Worm (Caenorhabditis elegans) whole organism, late embryonic: ENCODE results near the gene him-14.

ENCODE experiments used
- C38D4.7 ChIP-seq: fragments of 200-800 bp; sonication (Bioruptor generic); optimal IDR thresholded peaks from 2 replicates; lab custom pipeline; 2018; ENCODE audit warnings: mild to moderate bottlenecking, missing genetic modification characterization, moderate library complexity, missing compliant biosample characterization
- K09A11.1 ChIP-seq: sonication (generic microtip); optimal IDR thresholded peaks from 2 replicates; lab custom pipeline; 2017; ENCODE audit warnings: antibody characterized with exemption, mild to moderate bottlenecking, missing genetic modification characterization, missing compliant biosample characterization; ENCODE audit not compliant: insufficient read depth
- ama-1 ChIP-seq: fragments of 150-350 bp; optimal IDR thresholded peaks from 2 replicates; lab custom pipeline; 2014
- ceh-18 ChIP-seq: sonication (generic microtip); optimal IDR thresholded peaks from 2 replicates; lab custom pipeline; 2016; ENCODE audit warnings: missing genetic modification characterization, missing compliant biosample characterization
- ceh-19 ChIP-seq: fragments of 200-800 bp; sonication (Bioruptor generic); optimal IDR thresholded peaks from 2 replicates; lab custom pipeline; 2018; ENCODE audit warnings: mild to moderate bottlenecking, missing genetic modification characterization, missing compliant biosample characterization
- ceh-2 ChIP-seq: sonication (generic microtip); optimal IDR thresholded peaks from 2 replicates; lab custom pipeline; 2016; ENCODE audit warnings: missing genotype, missing genetic modification characterization, missing compliant biosample characterization
- ceh-24 ChIP-seq: sonication (generic microtip); optimal IDR thresholded peaks from 2 replicates; lab custom pipeline; 2016; ENCODE audit warnings: mild to moderate bottlenecking, missing genetic modification characterization, missing compliant biosample characterization
- ceh-30 ChIP-seq: fragments of 150-350 bp; optimal IDR thresholded peaks from 2 replicates; lab custom pipeline; 2014; ENCODE audit warnings: missing biosample characterization, missing genetic modification characterization
- ceh-31 ChIP-seq: sonication (generic microtip); optimal IDR thresholded peaks from 2 replicates; lab custom pipeline; 2016; ENCODE audit warnings: missing genetic modification characterization, missing compliant biosample characterization
- ceh-48 ChIP-seq: sonication (generic microtip); optimal IDR thresholded peaks from 2 replicates; lab custom pipeline; 2016; ENCODE audit warnings: missing genetic modification characterization, inconsistent platforms, missing compliant biosample characterization
- elt-2 ChIP-seq: sonication (generic microtip); optimal IDR thresholded peaks from 2 replicates; lab custom pipeline; 2016; ENCODE audit warnings: missing genetic modification reagents, missing genetic modification characterization, missing compliant biosample characterization
- fax-1 ChIP-seq: sonication (generic microtip); optimal IDR thresholded peaks from 2 replicates; lab custom pipeline; 2016; ENCODE audit warnings: missing genotype, missing genetic modification characterization, missing compliant biosample characterization
- gmeb-2 ChIP-seq: sonication (generic microtip); optimal IDR thresholded peaks from 2 replicates; lab custom pipeline; 2016; ENCODE audit warnings: missing genetic modification characterization, inconsistent platforms, missing compliant biosample characterization
- hlh-13 ChIP-seq: fragments of 200-800 bp; sonication (Bioruptor generic); optimal IDR thresholded peaks from 2 replicates; lab custom pipeline; 2018; ENCODE audit warnings: mild to moderate bottlenecking, missing genetic modification characterization, missing compliant biosample characterization
- hlh-30 ChIP-seq: sonication (generic microtip); optimal IDR thresholded peaks from 2 replicates; lab custom pipeline; 2017; ENCODE audit warnings: antibody characterized with exemption, missing genetic modification characterization, missing compliant biosample characterization; ENCODE audit not compliant: insufficient read depth
- hlh-8 ChIP-seq: sonication (generic microtip); optimal IDR thresholded peaks from 2 replicates; lab custom pipeline; 2016; ENCODE audit warnings: missing genotype, missing genetic modification characterization, missing compliant biosample characterization
- lim-6 ChIP-seq: sonication (generic microtip); optimal IDR thresholded peaks from 2 replicates; lab custom pipeline; 2016; ENCODE audit warnings: missing genetic modification characterization, missing compliant biosample characterization
- nfya-1 ChIP-seq: sonication (generic microtip); optimal IDR thresholded peaks from 2 replicates; lab custom pipeline; 2017; ENCODE audit warnings: missing genetic modification characterization, mild to moderate bottlenecking, missing compliant biosample characterization, antibody characterized with exemption, moderate library complexity
- nhr-11 ChIP-seq: fragments of 150-350 bp; optimal IDR thresholded peaks from 2 replicates; lab custom pipeline; 2014; ENCODE audit warnings: missing biosample characterization, missing genetic modification characterization
- nhr-232 ChIP-seq: sonication (generic microtip); optimal IDR thresholded peaks from 2 replicates; lab custom pipeline; 2016; ENCODE audit warnings: missing genetic modification characterization, missing compliant biosample characterization
- npax-4 ChIP-seq: sonication (generic microtip); optimal IDR thresholded peaks from 2 replicates; lab custom pipeline; 2016; ENCODE audit warnings: missing genetic modification characterization, missing compliant biosample characterization
- odd-2 ChIP-seq: sonication (generic microtip); optimal IDR thresholded peaks from 2 replicates; lab custom pipeline; 2017; ENCODE audit warnings: antibody characterized with exemption, mild to moderate bottlenecking, missing genetic modification characterization, missing compliant biosample characterization
- pat-9 ChIP-seq: fragments of 200-800 bp; sonication (Bioruptor generic); optimal IDR thresholded peaks from 2 replicates; lab custom pipeline; 2018; ENCODE audit warnings: mild to moderate bottlenecking, missing genetic modification characterization, moderate library complexity, missing compliant biosample characterization
- pqm-1 ChIP-seq: sonication (generic microtip); optimal IDR thresholded peaks from 2 replicates; lab custom pipeline; 2016; ENCODE audit warnings: missing genetic modification characterization, missing compliant biosample characterization
- sdc-2 ChIP-seq: sonication (generic microtip); optimal IDR thresholded peaks from 2 replicates; lab custom pipeline; 2016; ENCODE audit warnings: missing genotype, missing genetic modification characterization, missing compliant biosample characterization
- syd-9 ChIP-seq: sonication (generic microtip); optimal IDR thresholded peaks from 2 replicates; lab custom pipeline; 2016; ENCODE audit warnings: mild to moderate bottlenecking, missing genetic modification characterization, moderate library complexity, missing compliant biosample characterization
- tbx-2 ChIP-seq: sonication (generic microtip); optimal IDR thresholded peaks from 2 replicates; lab custom pipeline; 2016; ENCODE audit warnings: missing genetic modification characterization, missing compliant biosample characterization
- tbx-7 ChIP-seq: sonication (generic microtip); optimal IDR thresholded peaks from 2 replicates; lab custom pipeline; 2016; ENCODE audit warnings: missing genotype, missing genetic modification characterization, missing compliant biosample characterization
- unc-42 ChIP-seq: sonication (generic microtip); optimal IDR thresholded peaks from 2 replicates; lab custom pipeline; 2016; ENCODE audit warnings: missing genotype, missing genetic modification characterization, missing compliant biosample characterization
- unc-55 ChIP-seq: sonication (generic microtip); optimal IDR thresholded peaks from 2 replicates; lab custom pipeline; 2017; ENCODE audit warnings: missing biosample characterization, missing genetic modification reagents, missing genetic modification characterization
- zip-5 ChIP-seq: sonication (generic microtip); optimal IDR thresholded peaks from 2 replicates; lab custom pipeline; 2016; ENCODE audit warnings: missing genetic modification characterization, missing compliant biosample characterization

The him-14 gene

ce11 chrII:7069866-7070265, at the start of gene him-14:
TSS of gene him-14 (minus strand) at chrII:7069966.
- no peak for TF ChIP-seq ceh-31 (tag; lab: Kevin White, UChicago)
- TF ChIP-seq ceh-24, result no peak
- no peak for TF ChIP-seq pat-9 (tag; lab: Kevin White, UChicago)

ce11 chrII:7119525-7119924, 49.8 kb upstream of the him-14 start:
- no peak for TF ChIP-seq ceh-2 (tag; lab: Kevin White, UChicago)
- TF ChIP-seq, all 69 proteins: peak for 0

- TF ChIP-seq ceh-2 (tag; lab: Kevin White, UChicago), result no peak
- peak; percentile 54 for TF ChIP-seq unc-55 (GFP tag; lab: Kevin White, UChicago)
These were observed 46.6 kb upstream of the him-14 start, which contains the start of gene spon-1 for ce11 chrII:7116350-7116749. TSS of gene spon-1 (plus strand) at chrII:7116557.

ce11 chrII:7115638-7116037, 45.9 kb upstream of the him-14 start, which contains the start of gene cutl-5:
TSS of gene cutl-5 (minus strand) at chrII:7115906.
- TF ChIP-seq elt-2 (tag; lab: Kevin White, UChicago) (no peak), lim-6 (no peak), unc-55 (GFP tag; lab: Kevin White, UChicago) (no peak), sdc-2 (tag; lab: Kevin White, UChicago) (no peak), hlh-30 (tag; lab: Kevin White, UChicago) (no peak), K09A11.1 (no peak), npax-4 (no peak)

- TF ChIP-seq ama-1, result no peak
- TF ChIP-seq nhr-11 (tag; lab: Kevin White, UChicago), result no peak
- no peak for TF ChIP-seq syd-9 (tag; lab: Kevin White, UChicago)
- no peak for TF ChIP-seq hlh-8 (tag; lab: Kevin White, UChicago)
- no peak for TF ChIP-seq tbx-7 (tag; lab: Kevin White, UChicago)
- no peak for TF ChIP-seq tbx-2 (tag; lab: Kevin White, UChicago)
- no peak for TF ChIP-seq odd-2 (tag; lab: Kevin White, UChicago)
- TF ChIP-seq elt-2 (tag; lab: Kevin White, UChicago), result no peak
- no peak for TF ChIP-seq C38D4.7 (GFP tag; lab: Kevin White, UChicago)
- TF ChIP-seq pqm-1 (tag; lab: Kevin White, UChicago), result no peak
- no peak for TF ChIP-seq nhr-232 (tag; lab: Kevin White, UChicago)
- no peak for TF ChIP-seq ceh-19
- TF ChIP-seq fax-1 (tag; lab: Kevin White, UChicago), result no peak
- TF ChIP-seq zip-5 (tag; lab: Kevin White, UChicago), result no peak
- no peak for TF ChIP-seq ceh-18 (tag; lab: Kevin White, UChicago)
These were observed 43.0 kb upstream of the him-14 start, which contains the start of gene F10E7.6 for ce11 chrII:7112780-7113179. TSS of gene F10E7.6 (plus strand) at chrII:7113080.

ce11 chrII:7111657-7112049, 41.9 kb upstream of the him-14 start, which contains the start of gene F10E7.5:
TSS of gene F10E7.5 (plus strand) at chrII:7111978.
- peak; percentile 45 for TF ChIP-seq nfya-1 (tag; lab: Kevin White, UChicago)
- peak; percentile 77 for TF ChIP-seq unc-42
- TF ChIP-seq ceh-18 (tag; lab: Kevin White, UChicago), result no peak
- peak; percentile 21 for TF ChIP-seq ceh-30
- no peak for TF ChIP-seq hlh-13 (GFP tag; lab: Kevin White, UChicago)
- TF ChIP-seq unc-55 (GFP tag; lab: Kevin White, UChicago), result peak; percentile 43

ce11 chrII:7111012-7111656, 41.4 kb upstream of the him-14 start:
- TF ChIP-seq syd-9 (tag; lab: Kevin White, UChicago) (no peak), gmeb-2 (tag; lab: Kevin White, UChicago) (no peak), ceh-19 (no peak), ceh-48 (tag; lab: Kevin White, UChicago) (peak; percentile 66), unc-42 (peak; percentile 25)
